Fruit fly (Drosophila melanogaster): Measurements from ENCODE around the gene CG14073.

The CG14073 gene

dm6 chr3L:18870027-18870426 lies 49.6 kb upstream of the CG14073 start, which contains the start of gene Blos3 (continued):
- TF ChIP-seq zen (tag; optimal IDR thresholded peaks at IDR 0.05) (no peak), eyg (GFP tag; optimal IDR thresholded peaks at IDR 0.05) (peak; percentile 21), sqz (GFP tag; optimal IDR thresholded peaks at IDR 0.05) (no peak), CG17328 (GFP tag; IDR thresholded peaks at IDR 0.05) (peak; percentile 27; the same call in 1 of the 2 replicates), Dfd (GFP tag; optimal IDR thresholded peaks at IDR 0.05) (no peak), repo (GFP tag; optimal IDR thresholded peaks at IDR 0.05) (peak; percentile 32), CG4404 (GFP tag; IDR thresholded peaks at IDR 0.05) (no peak), CG10366 (GFP tag; IDR thresholded peaks at IDR 0.05) (no peak), Adf1 (GFP tag; IDR thresholded peaks at IDR 0.05) (no peak), Hand (GFP tag; optimal IDR thresholded peaks at IDR 0.05) (no peak), E2f1 (GFP tag; IDR thresholded peaks at IDR 0.05) (no peak), lov (optimal IDR thresholded peaks at IDR 0.05) (no peak), lov (GFP tag; IDR thresholded peaks at IDR 0.05) (no peak), H2.0 (GFP tag; IDR thresholded peaks at IDR 0.05) (no peak), Gug (GFP tag; IDR thresholded peaks at IDR 0.05) (peak; percentile 38; the same call in 2 of the 4 replicates), CG7963 (GFP tag; IDR thresholded peaks at IDR 0.05; ENCODE audit: partially characterized antibody) (no peak), Sox102F (GFP tag; optimal IDR thresholded peaks at IDR 0.05) (no peak), CG12236 (GFP tag; optimal IDR thresholded peaks at IDR 0.05) (no peak), CG1832 (GFP tag; optimal IDR thresholded peaks at IDR 0.05) (no peak), CG7839 (tag; optimal IDR thresholded peaks at IDR 0.05) (no peak), CG16863 (GFP tag; optimal IDR thresholded peaks at IDR 0.05) (peak; percentile 50), schlank (tag; optimal IDR thresholded peaks at IDR 0.05) (no peak), CG7372 (GFP tag; IDR thresholded peaks at IDR 0.05) (no peak; the same call in 1 of the 2 replicates), slbo (GFP tag; IDR thresholded peaks at IDR 0.05) (peak; percentile 65), caup (GFP tag; optimal IDR thresholded peaks at IDR 0.05; ENCODE audit: severe bottlenecking) (peak; percentile 23), CG2678 (tag; optimal IDR thresholded peaks at IDR 0.05) (no peak), ewg (GFP tag; optimal IDR thresholded peaks at IDR 0.05) (no peak), mam (GFP tag; optimal IDR thresholded peaks at IDR 0.05) (peak; percentile 65), Hr51 (GFP tag; optimal IDR thresholded peaks at IDR 0.05) (peak in 1 of 2 experiments; percentile 9), CG10543 (GFP tag; optimal IDR thresholded peaks at IDR 0.05) (no peak), shn (GFP tag; optimal IDR thresholded peaks at IDR 0.05) (peak; percentile 49), CG1792 (GFP tag; optimal IDR thresholded peaks at IDR 0.05) (peak; percentile 39), trem (tag; optimal IDR thresholded peaks at IDR 0.05) (peak; percentile 55), CG30403 (GFP tag; optimal IDR thresholded peaks at IDR 0.05) (peak; percentile 71), CG12659 (GFP tag; optimal IDR thresholded peaks at IDR 0.05) (peak; percentile 32), Ada2b (GFP tag; IDR thresholded peaks at IDR 0.05) (peak; percentile 35; the same call in 1 of the 2 replicates), CG3163 (GFP tag; optimal IDR thresholded peaks at IDR 0.05) (peak; percentile 12), Chrac-16 (GFP tag; optimal IDR thresholded peaks at IDR 0.05) (peak; percentile 49), CG6765 (GFP tag; optimal IDR thresholded peaks at IDR 0.05) (no peak), odd (GFP tag; optimal IDR thresholded peaks at IDR 0.05) (no peak), CG6175 (GFP tag; IDR thresholded peaks at IDR 0.05) (no peak), stwl (tag; optimal IDR thresholded peaks at IDR 0.05) (peak; percentile 72), CG11085 (GFP tag; IDR thresholded peaks at IDR 0.05) (0 out of 2 replicates have a peak, but pooled peaks have one; percentile 27), bab2 (GFP tag; optimal IDR thresholded peaks at IDR 0.05) (peak; percentile 29), CG31388 (GFP tag; optimal IDR thresholded peaks at IDR 0.05) (no peak), Myb (GFP tag; optimal IDR thresholded peaks at IDR 0.05) (peak; percentile 27), CG6813 (GFP tag; optimal IDR thresholded peaks at IDR 0.05) (no peak), ind (GFP tag; optimal IDR thresholded peaks at IDR 0.05) (peak; percentile 52), zfh2 (GFP tag; optimal IDR thresholded peaks at IDR 0.05) (peak; percentile 65), CG10979 (tag; optimal IDR thresholded peaks at IDR 0.05) (peak; percentile 51), CG8765 (GFP tag; IDR thresholded peaks at IDR 0.05) (no peak)

All from whole organism, embryonic.